Fruit fly (Drosophila melanogaster) whole organism, embryonic: ENCODE data around the gene slam.

Experiments used
- Atf3 ChIP-seq: fragments of 200-800 bp; sonication (Bioruptor generic); optimal IDR thresholded peaks from 3 replicates; lab custom pipeline; 2016; ENCODE audit warnings: missing biosample characterization, missing genetic modification characterization
- C15 ChIP-seq: fragments of 200-800 bp; sonication (Bioruptor generic); IDR thresholded peaks from 3 replicates; pipeline ENCODE4 v1.3.6; 2022; ENCODE audit warnings: missing biosample characterization, missing genetic modification characterization
- CG10654 ChIP-seq: fragments of 200-800 bp; sonication (Bioruptor generic); optimal IDR thresholded peaks from 2 replicates; lab custom pipeline; 2016; ENCODE audit warnings: missing biosample characterization, missing genetic modification characterization
- CG11695 ChIP-seq: fragments of 200-800 bp; sonication (Bioruptor generic); IDR thresholded peaks from 3 replicates; pipeline ENCODE4 v1.3.6; 2022; ENCODE audit warnings: missing biosample characterization, missing genetic modification characterization
- CG12071 ChIP-seq: fragments of 200-800 bp; sonication (Bioruptor generic); optimal IDR thresholded peaks from 3 replicates; lab custom pipeline; 2018; ENCODE audit warnings: missing biosample characterization, mild to moderate bottlenecking, missing genetic modification characterization
- CG12769 ChIP-seq: fragments of 200-800 bp; sonication (Bioruptor generic); optimal IDR thresholded peaks from 2 replicates; lab custom pipeline; 2019; ENCODE audit warnings: missing biosample characterization, mild to moderate bottlenecking, missing genetic modification characterization, moderate library complexity
- CG14860 ChIP-seq: fragments of 200-800 bp; sonication (Bioruptor generic); IDR thresholded peaks from 3 replicates; pipeline ENCODE4 v1.3.6; 2022; ENCODE audit warnings: missing biosample characterization, missing genetic modification characterization; ENCODE audit not compliant: partially characterized antibody
- CG17361 ChIP-seq: fragments of 200-800 bp; sonication (Bioruptor generic); IDR thresholded peaks from 3 replicates; pipeline ENCODE4 v1.3.6; 2022; ENCODE audit warnings: missing biosample characterization, missing genetic modification characterization
- CG17802 ChIP-seq: fragments of 200-800 bp; sonication (Bioruptor generic); optimal IDR thresholded peaks from 2 replicates; lab custom pipeline; 2018; ENCODE audit warnings: missing biosample characterization, mild to moderate bottlenecking, missing genetic modification characterization, moderate library complexity
- CG18619 ChIP-seq: fragments of 200-800 bp; sonication (Bioruptor generic); optimal IDR thresholded peaks from 3 replicates; lab custom pipeline; 2017; ENCODE audit warnings: missing biosample characterization, mild to moderate bottlenecking, missing genetic modification characterization
- CG3726 ChIP-seq: fragments of 200-800 bp; sonication (Bioruptor generic); IDR thresholded peaks from 3 replicates; pipeline ENCODE4, ENCODE4 v1.3.6; 2022; ENCODE audit warnings: missing biosample characterization, missing genetic modification characterization
- CG3995 ChIP-seq: fragments of 200-800 bp; sonication (Bioruptor generic); optimal IDR thresholded peaks from 3 replicates; lab custom pipeline; 2016; ENCODE audit warnings: missing biosample characterization, missing genetic modification characterization
- CG4707 ChIP-seq: fragments of 200-800 bp; sonication (Bioruptor generic); optimal IDR thresholded peaks from 2 replicates; lab custom pipeline; 2018; ENCODE audit warnings: missing biosample characterization, mild to moderate bottlenecking, missing genetic modification characterization, moderate library complexity
- CG4820 ChIP-seq: fragments of 200-800 bp; sonication (Bioruptor generic); optimal IDR thresholded peaks from 3 replicates; lab custom pipeline; 2016; ENCODE audit warnings: missing biosample characterization, missing genetic modification characterization
- CG5245 ChIP-seq: fragments of 200-800 bp; sonication (Bioruptor generic); optimal IDR thresholded peaks from 3 replicates; lab custom pipeline; 2016; ENCODE audit warnings: missing biosample characterization, missing genetic modification characterization
- CG6254 ChIP-seq: fragments of 200-800 bp; sonication (Bioruptor generic); optimal IDR thresholded peaks from 3 replicates; lab custom pipeline; 2017; ENCODE audit warnings: mild to moderate bottlenecking, missing biosample characterization, missing genetic modification reagents, missing genetic modification characterization
- CG7839 ChIP-seq: fragments of 200-800 bp; sonication (Bioruptor generic); optimal IDR thresholded peaks from 3 replicates; lab custom pipeline; 2018; ENCODE audit warnings: missing biosample characterization, mild to moderate bottlenecking, missing genetic modification characterization, moderate library complexity
- Elba2 ChIP-seq: fragments of 200-800 bp; sonication (Bioruptor generic); optimal IDR thresholded peaks from 3 replicates; lab custom pipeline; 2016; ENCODE audit warnings: missing biosample characterization, missing genetic modification characterization
- Fer3 ChIP-seq: fragments of 200-800 bp; sonication (Bioruptor generic); optimal IDR thresholded peaks from 2 replicates; lab custom pipeline; 2018; ENCODE audit warnings: missing biosample characterization, mild to moderate bottlenecking, missing genetic modification characterization, moderate library complexity
- GATAe ChIP-seq: fragments of 200-800 bp; sonication (Bioruptor generic); conservative IDR thresholded peaks from 2 replicates; pipeline ENCODE4 v1.3.6; 2022; ENCODE audit warnings: missing biosample characterization, missing genetic modification characterization
- Hmr ChIP-seq: fragments of 200-800 bp; sonication (Bioruptor generic); optimal IDR thresholded peaks from 3 replicates; lab custom pipeline; 2017; ENCODE audit warnings: mild to moderate bottlenecking, missing biosample characterization, missing genetic modification reagents, missing genetic modification characterization
- Lhr ChIP-seq: fragments of 200-800 bp; sonication (Bioruptor generic); optimal IDR thresholded peaks from 3 replicates; lab custom pipeline; 2017; ENCODE audit warnings: mild to moderate bottlenecking, missing biosample characterization, missing genetic modification reagents, missing genetic modification characterization
- MTF-1 ChIP-seq: fragments of 200-800 bp; sonication (Bioruptor generic); optimal IDR thresholded peaks from 2 replicates; lab custom pipeline; 2018; ENCODE audit warnings: missing biosample characterization, mild to moderate bottlenecking, missing genetic modification characterization, borderline replicate concordance
- Med ChIP-seq: fragments of 200-800 bp; sonication (Bioruptor generic); peaks from one replicate; lab custom pipeline; 2016; ENCODE audit warnings: missing biosample characterization, missing genetic modification characterization, mild to moderate bottlenecking, inconsistent platforms, moderate library complexity
- Meics ChIP-seq: fragments of 200-800 bp; sonication (Bioruptor generic); optimal IDR thresholded peaks from 2 replicates; lab custom pipeline; 2017; ENCODE audit warnings: missing biosample characterization, mild to moderate bottlenecking, missing genetic modification characterization
- Side ChIP-seq: fragments of 200-800 bp; sonication (Bioruptor generic); optimal IDR thresholded peaks from 2 replicates; lab custom pipeline; 2016; ENCODE audit warnings: missing biosample characterization, missing genetic modification characterization
- Taf1 ChIP-seq: fragments of 200-800 bp; sonication (Bioruptor generic); IDR thresholded peaks from 2 replicates; pipeline ENCODE4 v1.3.6; 2022; ENCODE audit warnings: missing biosample characterization, missing genetic modification characterization
- Vsx1 ChIP-seq: fragments of 200-800 bp; sonication (Bioruptor generic); optimal IDR thresholded peaks from 2 replicates; lab custom pipeline; 2017; ENCODE audit warnings: missing biosample characterization, mild to moderate bottlenecking, missing genetic modification characterization, missing genetic modification reagents
- abd-A ChIP-seq: fragments of 200-800 bp; sonication (Bioruptor generic); optimal IDR thresholded peaks from 3 replicates; lab custom pipeline; 2019; ENCODE audit warnings: missing biosample characterization, mild to moderate bottlenecking, missing genetic modification characterization, moderate library complexity
- ap ChIP-seq: fragments of 200-800 bp; sonication (Bioruptor generic); IDR thresholded peaks from 2 replicates; pipeline ENCODE4 v1.3.6; 2022; ENCODE audit warnings: missing biosample characterization, missing genetic modification characterization
- ase ChIP-seq: fragments of 200-800 bp; sonication (Bioruptor generic); IDR thresholded peaks from 3 replicates; pipeline ENCODE4 v1.3.6; 2022; ENCODE audit warnings: missing biosample characterization, missing genetic modification characterization
- bsh ChIP-seq, 2 experiments: fragments of 200-800 bp; sonication (Bioruptor generic); optimal IDR thresholded peaks; 2 replicates each; lab custom pipeline; 2017 to 2018; ENCODE audit warnings: mild to moderate bottlenecking in 2 of 2, missing biosample characterization in 2 of 2, missing genetic modification characterization in 2 of 2, moderate library complexity in 1 of 2
- crol ChIP-seq: fragments of 200-800 bp; sonication (Bioruptor generic); IDR thresholded peaks from 2 replicates; pipeline ENCODE4 v1.3.6; 2022; ENCODE audit warnings: missing biosample characterization, missing genetic modification characterization
- dimm ChIP-seq: fragments of 200-800 bp; sonication (Bioruptor generic); IDR thresholded peaks from 2 replicates; pipeline ENCODE4 v1.3.6; 2022; ENCODE audit warnings: missing biosample characterization, missing genetic modification characterization
- en ChIP-seq: fragments of 200-800 bp; sonication (Bioruptor generic); optimal IDR thresholded peaks from 2 replicates; lab custom pipeline; 2016; ENCODE audit warnings: missing biosample characterization, missing genetic modification characterization
- hkb ChIP-seq, 2 experiments: fragments of 200-800 bp in 1 of 2; fragments of >200 bp in 1 of 2; sonication (Bioruptor generic) in 1 of 2; IDR thresholded peaks in 1 of 2; optimal IDR thresholded peaks in 1 of 2; 2 replicates each; pipeline versions ENCODE4 v1.3.6 to Lab custom; 2017 to 2022; ENCODE audit warnings: missing biosample characterization in 1 of 2, missing genetic modification characterization in 1 of 2
- lmd ChIP-seq: fragments of 200-800 bp; sonication (Bioruptor generic); IDR thresholded peaks from 2 replicates; pipeline ENCODE4 v1.3.6; 2022; ENCODE audit warnings: missing biosample characterization, missing genetic modification characterization
- nmo ChIP-seq: fragments of 200-800 bp; sonication (Bioruptor generic); optimal IDR thresholded peaks from 2 replicates; lab custom pipeline; 2018; ENCODE audit warnings: missing biosample characterization, mild to moderate bottlenecking, missing genetic modification characterization, moderate library complexity
- pan ChIP-seq, 4 experiments: fragments of >200 bp in 3 of 4; fragments of 200-800 bp in 1 of 4; sonication (Bioruptor generic) in 1 of 4; optimal IDR thresholded peaks in 3 of 4; IDR thresholded peaks in 1 of 4; 2 replicates each; pipeline versions ENCODE4 v1.3.6 to Lab custom; 2017 to 2022; ENCODE audit warnings: missing biosample characterization in 2 of 4, missing genetic modification characterization in 2 of 4, mixed read lengths in 1 of 4
- pho ChIP-seq: fragments of 200-800 bp; sonication (Bioruptor generic); optimal IDR thresholded peaks from 2 replicates; lab custom pipeline; 2016; ENCODE audit warnings: missing biosample characterization, missing genetic modification characterization
- sc ChIP-seq, 3 experiments: fragments of >200 bp in 2 of 3; fragments of 200-800 bp in 1 of 3; sonication (Bioruptor generic) in 1 of 3; optimal IDR thresholded peaks; 2 replicates in 2 of 3; 3 replicates in 1 of 3; lab custom pipeline; 2017; ENCODE audit warnings: mild to moderate bottlenecking in 1 of 3, missing biosample characterization in 1 of 3, missing genetic modification characterization in 1 of 3, missing genetic modification reagents in 1 of 3
- scrt ChIP-seq: fragments of 200-800 bp; sonication (Bioruptor generic); optimal IDR thresholded peaks from 2 replicates; lab custom pipeline; 2018; ENCODE audit warnings: missing biosample characterization, mild to moderate bottlenecking, missing genetic modification characterization, moderate library complexity
- sqz ChIP-seq: fragments of 200-800 bp; sonication (Bioruptor generic); optimal IDR thresholded peaks from 3 replicates; lab custom pipeline; 2018; ENCODE audit warnings: missing biosample characterization, mild to moderate bottlenecking, missing genetic modification characterization
- sr ChIP-seq: fragments of 200-800 bp; sonication (Bioruptor generic); IDR thresholded peaks from 3 replicates; pipeline ENCODE4 v1.3.6; 2022; ENCODE audit warnings: missing biosample characterization, missing genetic modification characterization
- stwl ChIP-seq: fragments of 200-800 bp; sonication (Bioruptor generic); optimal IDR thresholded peaks from 3 replicates; lab custom pipeline; 2018; ENCODE audit warnings: missing biosample characterization, mild to moderate bottlenecking, missing genetic modification characterization, moderate library complexity
- tgo ChIP-seq: fragments of 200-800 bp; sonication (Bioruptor generic); IDR thresholded peaks from 3 replicates; pipeline ENCODE4 v1.3.6; 2022; ENCODE audit warnings: missing biosample characterization, missing genetic modification characterization
- vnd ChIP-seq: fragments of 200-800 bp; sonication (Bioruptor generic); IDR thresholded peaks from 3 replicates; pipeline ENCODE4 v1.3.6; 2022; ENCODE audit warnings: missing biosample characterization, missing genetic modification characterization; ENCODE audit not compliant: partially characterized antibody

The slam gene

DNA sequence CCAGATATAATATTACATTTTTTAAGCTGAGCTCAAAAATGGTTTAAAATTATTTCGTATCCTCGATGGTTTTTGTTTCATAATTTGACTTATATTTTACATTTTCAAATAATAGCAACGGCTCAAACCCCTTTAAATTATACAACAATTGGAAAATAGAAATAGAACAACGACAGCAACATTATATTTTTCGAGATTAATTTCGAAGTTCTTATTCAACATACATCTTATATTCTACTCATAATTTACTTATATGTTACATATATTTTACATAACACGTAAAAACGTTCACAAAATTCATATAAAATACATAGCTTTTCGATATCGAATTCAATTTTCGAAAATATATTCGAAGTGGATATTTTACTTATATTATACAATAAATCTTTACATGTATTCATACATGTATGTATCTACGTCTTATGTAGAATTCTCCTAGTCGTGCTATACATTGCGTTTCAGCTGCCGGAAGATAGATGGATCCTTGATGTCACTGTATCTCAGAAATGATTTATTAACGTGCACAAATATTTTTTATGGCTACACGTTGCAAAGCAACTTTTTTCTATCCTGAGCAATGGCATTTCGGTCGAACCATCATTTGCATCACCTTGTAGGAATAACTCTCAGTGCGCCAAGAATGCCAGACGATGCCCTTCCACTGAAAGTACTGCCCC is 15.4 kb upstream of the slam start (continued):
- TF ChIP-seq C15 (GFP tag; lab: Robert Waterston, UW), result no peak
- TF ChIP-seq sr (GFP tag; lab: Robert Waterston, UW), result no peak; the same call in 2 of the 3 replicates
- no peak for TF ChIP-seq vnd (GFP tag; lab: Robert Waterston, UW)
- no peak for TF ChIP-seq crol (GFP tag; lab: Robert Waterston, UW)
- no peak for TF ChIP-seq CG18619
- TF ChIP-seq CG4707, result peak; percentile 58
- TF ChIP-seq CG17361 (GFP tag; lab: Robert Waterston, UW), result peak; percentile 68; the same call in 2 of the 3 replicates
- no peak for TF ChIP-seq abd-A (tag; lab: Kevin White, UChicago)
- TF ChIP-seq CG11695 (GFP tag; lab: Robert Waterston, UW), result 0 out of 3 replicates have a peak, but pooled peaks have one; percentile 20
- TF ChIP-seq en (GFP tag; lab: Kevin White, UChicago), result peak; percentile 43
- TF ChIP-seq dimm (GFP tag; lab: Robert Waterston, UW), result no peak
- TF ChIP-seq CG10654 (GFP tag; lab: Kevin White, UChicago), result peak; percentile 17
- peak; percentile 40; the same call in 1 of the 2 replicates for TF ChIP-seq lmd (GFP tag; lab: Robert Waterston, UW)
- TF ChIP-seq CG7839 (tag; lab: Kevin White, UChicago), result peak; percentile 52
- TF ChIP-seq hkb (optimal IDR thresholded peaks at IDR 0.05; lab: Kevin White, UChicago), result no peak
- peak; percentile 38; the same call in 1 of the 2 replicates for TF ChIP-seq hkb (GFP tag; IDR thresholded peaks at IDR 0.05; lab: Robert Waterston, UW)
- TF ChIP-seq CG17802 (tag; lab: Kevin White, UChicago), result peak; percentile 60
- TF ChIP-seq MTF-1 (GFP tag; lab: Kevin White, UChicago), result peak; percentile 65
- TF ChIP-seq nmo (GFP tag; lab: Kevin White, UChicago), result peak; percentile 39
- no peak for TF ChIP-seq CG12769 (tag; lab: Kevin White, UChicago)
- peak; percentile 13 for TF ChIP-seq Vsx1 (GFP tag; lab: Kevin White, UChicago)
- peak; percentile 49 for TF ChIP-seq Fer3 (tag; lab: Kevin White, UChicago)
- no peak for TF ChIP-seq CG3726 (GFP tag; lab: Robert Waterston, UW)
- peak; percentile 54 for TF ChIP-seq CG4820 (GFP tag; lab: Kevin White, UChicago)
- no peak for TF ChIP-seq sc (optimal IDR thresholded peaks at IDR 0.05; lab: Kevin White, UChicago)
- TF ChIP-seq sc (GFP tag; optimal IDR thresholded peaks at IDR 0.05; lab: Kevin White, UChicago), result peak; percentile 5
- TF ChIP-seq Atf3, result no peak
- peak; percentile 73 for TF ChIP-seq CG3995
- TF ChIP-seq Meics, result peak; percentile 58
- TF ChIP-seq bsh (GFP tag; optimal IDR thresholded peaks at IDR 0.05; lab: Kevin White, UChicago), result peak in 1 of 2 experiments; percentile 49
- TF ChIP-seq Med (GFP tag; lab: Kevin White, UChicago), result peak; percentile 89
- no peak for TF ChIP-seq pho (GFP tag; lab: Kevin White, UChicago)
- no peak for TF ChIP-seq scrt (GFP tag; lab: Kevin White, UChicago)
- TF ChIP-seq CG14860 (GFP tag; lab: Robert Waterston, UW), result no peak
- peak; percentile 45 for TF ChIP-seq Lhr (GFP tag; lab: Kevin White, UChicago)
- peak; percentile 23 for TF ChIP-seq stwl (tag; lab: Kevin White, UChicago)
- TF ChIP-seq sqz (GFP tag; lab: Kevin White, UChicago), result no peak
- TF ChIP-seq ap (GFP tag; lab: Robert Waterston, UW), result peak; percentile 23; the same call in 1 of the 2 replicates
- TF ChIP-seq Taf1 (GFP tag; lab: Robert Waterston, UW), result no peak
- no peak for TF ChIP-seq pan (optimal IDR thresholded peaks at IDR 0.05; lab: Kevin White, UChicago)
- TF ChIP-seq pan (GFP tag; optimal IDR thresholded peaks at IDR 0.05 in 1 of 2, IDR thresholded peaks at IDR 0.05 in 1 of 2), result peak in 1 of 2 experiments; percentile 59
- peak; percentile 30 for TF ChIP-seq Hmr (GFP tag; lab: Kevin White, UChicago)
- TF ChIP-seq tgo, result no peak
- TF ChIP-seq CG6254 (GFP tag; lab: Kevin White, UChicago), result peak; percentile 33
- TF ChIP-seq CG5245 (GFP tag; lab: Kevin White, UChicago), result peak; percentile 54
- no peak for TF ChIP-seq GATAe (GFP tag; lab: Robert Waterston, UW)
- no peak for TF ChIP-seq Side (GFP tag; lab: Kevin White, UChicago)
- TF ChIP-seq CG12071 (GFP tag; lab: Kevin White, UChicago), result peak; percentile 24
- TF ChIP-seq ase (GFP tag; lab: Robert Waterston, UW), result peak; percentile 72; the same call in 2 of the 3 replicates
- TF ChIP-seq Elba2, result no peak
